Fruit fly (Drosophila melanogaster): ENCODE results near the gene AP-1-2beta.

DNA sequence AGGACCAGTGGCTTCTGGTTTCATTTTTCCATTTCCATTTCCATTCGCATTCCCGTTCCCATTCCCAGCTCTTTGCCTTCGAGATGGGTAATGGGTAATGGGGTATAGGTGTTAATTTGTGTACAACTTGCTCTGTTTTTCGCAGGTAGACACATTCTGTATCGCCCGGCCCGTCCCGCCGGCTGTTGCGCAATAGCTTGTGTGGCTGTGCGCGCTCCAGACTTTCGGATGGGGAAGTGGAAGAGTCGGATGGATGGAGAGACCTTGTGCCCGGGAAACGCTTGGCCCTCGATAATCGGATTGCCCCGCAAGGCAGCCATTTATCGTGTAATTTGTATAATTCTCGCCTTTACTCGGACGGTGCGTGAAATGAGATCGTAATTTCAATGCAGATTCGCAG is 22.9 kb downstream of the AP-1-2beta start:
- no peak for TF ChIP-seq psq (optimal IDR thresholded peaks at IDR 0.05)
- no peak for TF ChIP-seq CG8478 (optimal IDR thresholded peaks at IDR 0.05)
- no peak for TF ChIP-seq Dll (optimal IDR thresholded peaks at IDR 0.05)
- TF ChIP-seq usp (GFP tag; optimal IDR thresholded peaks at IDR 0.05): no peak

Data from whole organism.